Worm (Caenorhabditis elegans): ENCODE data around the gene R144.10.

DNA sequence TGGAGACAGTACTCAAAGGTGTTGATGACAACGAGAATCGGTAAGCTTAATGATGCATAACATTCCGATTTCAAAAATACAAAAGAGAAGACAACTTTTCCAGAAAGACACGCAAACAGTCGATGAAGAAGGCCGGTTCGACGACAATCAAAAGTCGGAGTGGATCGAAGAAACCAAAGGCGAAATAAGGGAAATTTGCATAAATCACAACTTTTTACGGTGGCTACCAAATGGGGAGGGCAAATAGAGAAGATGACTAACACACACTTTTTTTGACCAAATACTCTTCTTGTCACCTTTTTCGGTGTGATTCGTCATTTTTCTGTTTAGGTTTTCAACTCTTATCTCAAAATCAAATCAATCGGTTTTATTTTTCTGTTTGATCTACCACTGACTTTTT, 34.0 kb upstream of the R144.10 start, which contains the start of gene C45G9.6:
- TF ChIP-seq eyg-1 (tag; optimal IDR thresholded peaks at IDR 0.05) (no peak), tbx-2 (tag; optimal IDR thresholded peaks at IDR 0.05) (no peak), ceh-6 (GFP tag; optimal IDR thresholded peaks at IDR 0.05) (no peak)

Data from whole organism, late embryonic.